Fruit fly (Drosophila melanogaster) whole organism, prepupa: ENCODE data around the gene papi.

ENCODE experiments used
- Blimp-1 ChIP-seq: fragments of 200-800 bp; sonication (Bioruptor generic); optimal IDR thresholded peaks from 3 replicates; lab custom pipeline; 2017; ENCODE audit warnings: missing biosample characterization, missing genetic modification characterization, mild to moderate bottlenecking, moderate library complexity, missing genetic modification reagents
- CG10669 ChIP-seq: fragments of 200-800 bp; sonication (Bioruptor generic); optimal IDR thresholded peaks from 3 replicates; lab custom pipeline; 2018; ENCODE audit warnings: missing biosample characterization, mild to moderate bottlenecking, missing genetic modification characterization, moderate library complexity
- CG11762 ChIP-seq: fragments of 200-800 bp; sonication (Bioruptor generic); optimal IDR thresholded peaks from 3 replicates; lab custom pipeline; 2016; ENCODE audit warnings: missing biosample characterization, missing genetic modification characterization; ENCODE audit not compliant: insufficient read depth
- CG11902 ChIP-seq: fragments of 200-800 bp; sonication (Bioruptor generic); optimal IDR thresholded peaks from 3 replicates; lab custom pipeline; 2016; ENCODE audit warnings: missing biosample characterization, missing genetic modification characterization
- CG1621 ChIP-seq: fragments of 200-800 bp; sonication (Bioruptor generic); optimal IDR thresholded peaks from 3 replicates; lab custom pipeline; 2018; ENCODE audit warnings: missing biosample characterization, mild to moderate bottlenecking, missing genetic modification characterization
- CG16779 ChIP-seq: fragments of 200-800 bp; sonication (Bioruptor generic); optimal IDR thresholded peaks from 3 replicates; lab custom pipeline; 2017; ENCODE audit warnings: missing biosample characterization, mild to moderate bottlenecking, missing genetic modification characterization
- CG3032 ChIP-seq: fragments of 200-800 bp; optimal IDR thresholded peaks from 2 replicates; lab custom pipeline; 2019; ENCODE audit warnings: missing biosample characterization, mild to moderate bottlenecking, missing genetic modification characterization, moderate library complexity
- CG32006 ChIP-seq: fragments of 200-800 bp; sonication (Bioruptor generic); optimal IDR thresholded peaks from 3 replicates; lab custom pipeline; 2017; ENCODE audit warnings: missing biosample characterization, mild to moderate bottlenecking, missing genetic modification characterization
- CG34406 ChIP-seq: fragments of 200-800 bp; sonication (Bioruptor generic); optimal IDR thresholded peaks from 3 replicates; lab custom pipeline; 2016; ENCODE audit warnings: missing biosample characterization, missing genetic modification characterization
- CG3919 ChIP-seq: fragments of 200-800 bp; sonication (Bioruptor generic); optimal IDR thresholded peaks from 3 replicates; lab custom pipeline; 2016; ENCODE audit warnings: missing biosample characterization, missing genetic modification characterization
- CG4318 ChIP-seq: fragments of 200-800 bp; sonication (Bioruptor generic); optimal IDR thresholded peaks from 3 replicates; lab custom pipeline; 2017; ENCODE audit warnings: missing biosample characterization, mild to moderate bottlenecking, missing genetic modification characterization
- CG6163 ChIP-seq: fragments of 200-800 bp; sonication (Bioruptor generic); IDR thresholded peaks from 3 replicates; pipeline ENCODE4 v1.3.6; 2022; ENCODE audit warnings: missing biosample characterization, missing genetic modification characterization
- CG6276 ChIP-seq: fragments of 200-800 bp; sonication (Bioruptor generic); optimal IDR thresholded peaks from 2 replicates; lab custom pipeline; 2017; ENCODE audit warnings: missing biosample characterization, mild to moderate bottlenecking, missing genetic modification characterization
- CG6792 ChIP-seq: fragments of 200-800 bp; sonication (Bioruptor generic); optimal IDR thresholded peaks from 3 replicates; lab custom pipeline; 2016; ENCODE audit warnings: missing biosample characterization, missing genetic modification characterization
- CG6808 ChIP-seq: fragments of 200-800 bp; sonication (Bioruptor generic); optimal IDR thresholded peaks from 3 replicates; lab custom pipeline; 2017; ENCODE audit warnings: missing biosample characterization, missing genetic modification characterization, mild to moderate bottlenecking, moderate library complexity, missing genetic modification reagents
- CG6854 ChIP-seq: fragments of 200-800 bp; sonication (Bioruptor generic); optimal IDR thresholded peaks from 2 replicates; lab custom pipeline; 2017; ENCODE audit warnings: missing biosample characterization, mild to moderate bottlenecking, missing genetic modification characterization
- CG7368 ChIP-seq: fragments of 200-800 bp; sonication (Bioruptor generic); optimal IDR thresholded peaks from 3 replicates; lab custom pipeline; 2016; ENCODE audit warnings: missing biosample characterization, missing genetic modification characterization
- CG8119 ChIP-seq: fragments of 200-800 bp; sonication (Bioruptor generic); IDR thresholded peaks from 3 replicates; pipeline ENCODE4 v1.3.6; 2022; ENCODE audit warnings: missing biosample characterization, missing genetic modification characterization
- CG8319 ChIP-seq: fragments of 200-800 bp; sonication (Bioruptor generic); optimal IDR thresholded peaks from 3 replicates; lab custom pipeline; 2016; ENCODE audit warnings: missing biosample characterization, missing genetic modification characterization
- CG8632 ChIP-seq: fragments of 200-800 bp; sonication (Bioruptor generic); optimal IDR thresholded peaks from 3 replicates; lab custom pipeline; 2016; ENCODE audit warnings: missing biosample characterization, missing genetic modification characterization
- CG9139 ChIP-seq: fragments of 200-800 bp; sonication (Bioruptor generic); optimal IDR thresholded peaks from 3 replicates; lab custom pipeline; 2017; ENCODE audit warnings: missing biosample characterization, mild to moderate bottlenecking, missing genetic modification characterization
- Eip75B ChIP-seq: fragments of 200-800 bp; sonication (Bioruptor generic); optimal IDR thresholded peaks from 3 replicates; lab custom pipeline; 2016; ENCODE audit warnings: missing biosample characterization, missing genetic modification characterization
- Eip78C ChIP-seq: fragments of 200-800 bp; sonication (Bioruptor generic); peaks from one replicate; lab custom pipeline; 2016; ENCODE audit warnings: missing biosample characterization, missing genetic modification characterization
- Eip93F ChIP-seq: fragments of 200-800 bp; sonication (Bioruptor generic); optimal IDR thresholded peaks from 2 replicates; lab custom pipeline; 2016; ENCODE audit warnings: missing biosample characterization, mild to moderate bottlenecking, missing genetic modification characterization
- Ets21C ChIP-seq: fragments of 200-800 bp; sonication (Bioruptor generic); optimal IDR thresholded peaks from 3 replicates; lab custom pipeline; 2016; ENCODE audit warnings: missing biosample characterization, missing genetic modification characterization
- Ets96B ChIP-seq: fragments of 200-800 bp; optimal IDR thresholded peaks from 2 replicates; lab custom pipeline; 2019; ENCODE audit warnings: missing biosample characterization, mild to moderate bottlenecking, missing genetic modification characterization, moderate library complexity
- Hr38 ChIP-seq: sonication (Bioruptor generic); optimal IDR thresholded peaks from 2 replicates; lab custom pipeline; 2016; ENCODE audit warnings: missing biosample characterization, missing genetic modification characterization
- Hr39 ChIP-seq: fragments of 200-800 bp; sonication (Bioruptor generic); optimal IDR thresholded peaks from 2 replicates; lab custom pipeline; 2016; ENCODE audit warnings: missing biosample characterization, missing genetic modification characterization
- Hr4 ChIP-seq: fragments of 200-800 bp; sonication (Bioruptor generic); optimal IDR thresholded peaks from 3 replicates; lab custom pipeline; 2016; ENCODE audit warnings: missing biosample characterization, missing genetic modification characterization
- Lpt ChIP-seq: fragments of 200-800 bp; sonication (Bioruptor generic); optimal IDR thresholded peaks from 3 replicates; lab custom pipeline; 2016; ENCODE audit warnings: missing biosample characterization, missing genetic modification characterization
- Met ChIP-seq: fragments of 200-800 bp; sonication (Bioruptor generic); optimal IDR thresholded peaks from 3 replicates; lab custom pipeline; 2016; ENCODE audit warnings: missing biosample characterization, missing genetic modification characterization
- OdsH ChIP-seq: fragments of 200-800 bp; sonication (Bioruptor generic); optimal IDR thresholded peaks from 3 replicates; lab custom pipeline; 2016; ENCODE audit warnings: missing biosample characterization, missing genetic modification characterization
- Sox14 ChIP-seq: fragments of 200-800 bp; sonication (Bioruptor generic); optimal IDR thresholded peaks from 3 replicates; lab custom pipeline; 2016; ENCODE audit warnings: missing biosample characterization, missing genetic modification characterization
- Sox15 ChIP-seq: fragments of 200-800 bp; sonication (Bioruptor generic); optimal IDR thresholded peaks from 3 replicates; lab custom pipeline; 2016; ENCODE audit warnings: missing biosample characterization, missing genetic modification characterization
- achi ChIP-seq: fragments of 200-800 bp; sonication (Bioruptor generic); optimal IDR thresholded peaks from 3 replicates; lab custom pipeline; 2016; ENCODE audit warnings: missing biosample characterization, missing genetic modification characterization
- acj6 ChIP-seq: fragments of 200-800 bp; sonication (Bioruptor generic); optimal IDR thresholded peaks from 3 replicates; lab custom pipeline; 2016; ENCODE audit warnings: missing biosample characterization, missing genetic modification characterization
- dac ChIP-seq: fragments of 200-800 bp; sonication (Bioruptor generic); optimal IDR thresholded peaks from 2 replicates; lab custom pipeline; 2017; ENCODE audit warnings: missing biosample characterization, mild to moderate bottlenecking, missing genetic modification characterization
- dsx ChIP-seq: fragments of 200-800 bp; optimal IDR thresholded peaks from 3 replicates; lab custom pipeline; 2019; ENCODE audit warnings: missing biosample characterization, mild to moderate bottlenecking, missing genetic modification characterization, moderate library complexity; ENCODE audit not compliant: poor library complexity, severe bottlenecking
- eg ChIP-seq: fragments of 200-800 bp; sonication (Bioruptor generic); IDR thresholded peaks from 3 replicates; pipeline ENCODE4 v1.3.6; 2022; ENCODE audit warnings: missing biosample characterization, missing genetic modification characterization
- esn ChIP-seq: fragments of 200-800 bp; sonication (Bioruptor generic); optimal IDR thresholded peaks from 2 replicates; lab custom pipeline; 2016; ENCODE audit warnings: missing biosample characterization, mild to moderate bottlenecking, missing genetic modification characterization, moderate library complexity
- fd59A ChIP-seq: fragments of 200-800 bp; sonication (Bioruptor generic); optimal IDR thresholded peaks from 2 replicates; lab custom pipeline; 2017; ENCODE audit warnings: missing biosample characterization, mild to moderate bottlenecking, missing genetic modification characterization, missing genetic modification reagents
- fd85E ChIP-seq: fragments of 200-800 bp; sonication (Bioruptor generic); optimal IDR thresholded peaks from 3 replicates; lab custom pipeline; 2016; ENCODE audit warnings: missing biosample characterization, missing genetic modification characterization
- net ChIP-seq: fragments of 200-800 bp; sonication (Bioruptor generic); optimal IDR thresholded peaks from 3 replicates; lab custom pipeline; 2016; ENCODE audit warnings: missing biosample characterization, missing genetic modification characterization
- pdm3 ChIP-seq: fragments of 200-800 bp; sonication (Bioruptor generic); optimal IDR thresholded peaks from 3 replicates; lab custom pipeline; 2016; ENCODE audit warnings: missing biosample characterization, missing genetic modification characterization
- svp ChIP-seq: fragments of 200-800 bp; sonication (Bioruptor generic); peaks from one replicate; lab custom pipeline; 2016; ENCODE audit warnings: missing biosample characterization, missing genetic modification characterization
- topi ChIP-seq: fragments of 200-800 bp; sonication (Bioruptor generic); optimal IDR thresholded peaks from 3 replicates; lab custom pipeline; 2016; ENCODE audit warnings: missing biosample characterization, missing genetic modification characterization
- vri ChIP-seq: fragments of 200-800 bp; sonication (Bioruptor generic); optimal IDR thresholded peaks from 3 replicates; lab custom pipeline; 2016; ENCODE audit warnings: missing biosample characterization, mild to moderate bottlenecking, missing genetic modification characterization

The papi gene

dm6 chr2L:2222377-2222776 is 1.8 kb downstream of the papi start (continued):
- TF ChIP-seq CG16779: no peak
- TF ChIP-seq vri (GFP tag; lab: Kevin White, UChicago): no peak
- no peak for TF ChIP-seq fd59A (GFP tag; lab: Kevin White, UChicago)
- TF ChIP-seq CG3032 (tag; lab: Kevin White, UChicago): no peak
- TF ChIP-seq CG8632: no peak
- TF ChIP-seq Sox15: no peak
- TF ChIP-seq Lpt (GFP tag; lab: Kevin White, UChicago): no peak
- TF ChIP-seq CG6163 (GFP tag; lab: Robert Waterston, UW): peak; percentile 41; the same call in 1 of the 3 replicates
- no peak for TF ChIP-seq CG6792 (GFP tag; lab: Kevin White, UChicago)
- no peak for TF ChIP-seq esn (GFP tag; lab: Kevin White, UChicago)
- TF ChIP-seq Hr4 (GFP tag; lab: Kevin White, UChicago): no peak
- TF ChIP-seq Blimp-1 (GFP tag; lab: Kevin White, UChicago): no peak
- TF ChIP-seq Met (GFP tag; lab: Kevin White, UChicago): no peak
- TF ChIP-seq pdm3 (GFP tag; lab: Kevin White, UChicago): peak; percentile 10
- TF ChIP-seq Eip75B (GFP tag; lab: Kevin White, UChicago): no peak
- TF ChIP-seq CG8119 (GFP tag; lab: Robert Waterston, UW): peak; percentile 48; the same call in 1 of the 3 replicates
- TF ChIP-seq dsx (GFP tag; lab: Kevin White, UChicago): peak; percentile 8
- TF ChIP-seq Hr38 (GFP tag; lab: Kevin White, UChicago): no peak
- no peak for TF ChIP-seq CG8319 (GFP tag; lab: Kevin White, UChicago)
- TF ChIP-seq CG7368 (GFP tag; lab: Kevin White, UChicago): no peak
- TF ChIP-seq Eip93F (GFP tag; lab: Kevin White, UChicago): no peak
- TF ChIP-seq Ets96B (tag; lab: Kevin White, UChicago): no peak
- TF ChIP-seq eg (GFP tag; lab: Robert Waterston, UW): 0 out of 3 replicates have a peak, but pooled peaks have one; percentile 38
- TF ChIP-seq CG11902: no peak
- TF ChIP-seq Sox14 (GFP tag; lab: Kevin White, UChicago): no peak
- TF ChIP-seq dac: no peak
- TF ChIP-seq Ets21C: no peak
- no peak for TF ChIP-seq CG34406
- no peak for TF ChIP-seq CG6808 (GFP tag; lab: Kevin White, UChicago)

dm6 chr2L:2226259-2227121 is 5.9 kb downstream of the papi start, which contains the start of the genes CG15387 and sau:
Gene CG15387 (minus strand): TSS chr2L:2226294.
Gene sau (plus strand): TSS chr2L:2226342.
- peak; percentile 43 for TF ChIP-seq CG9139 (GFP tag; lab: Kevin White, UChicago)
- TF ChIP-seq Hr38 (GFP tag; lab: Kevin White, UChicago): peak; percentile 72
- TF ChIP-seq topi: peak; percentile 90
- TF ChIP-seq CG6163 (GFP tag; lab: Robert Waterston, UW): peak; percentile 83
- peak; percentile 52 for TF ChIP-seq CG1621 (tag; lab: Kevin White, UChicago)
- TF ChIP-seq Eip93F (GFP tag; lab: Kevin White, UChicago): peak; percentile 27
- TF ChIP-seq CG16779: peak; percentile 2
- TF ChIP-seq esn (GFP tag; lab: Kevin White, UChicago): peak; percentile 93
- peak; percentile 48 for TF ChIP-seq CG11762 (GFP tag; lab: Kevin White, UChicago)
- peak; percentile 42 for TF ChIP-seq Lpt (GFP tag; lab: Kevin White, UChicago)
- peak; percentile 59 for TF ChIP-seq fd85E (GFP tag; lab: Kevin White, UChicago)
- TF ChIP-seq fd59A (GFP tag; lab: Kevin White, UChicago): peak; percentile 67
- TF ChIP-seq CG8632: peak; percentile 74
- TF ChIP-seq Eip78C (GFP tag; lab: Kevin White, UChicago): peak; percentile 95
- TF ChIP-seq acj6 (GFP tag; lab: Kevin White, UChicago): peak; percentile 90
- peak; percentile 69 for TF ChIP-seq CG32006 (GFP tag; lab: Kevin White, UChicago)
- peak; percentile 90 for TF ChIP-seq OdsH (GFP tag; lab: Kevin White, UChicago)
- TF ChIP-seq CG6854 (GFP tag; lab: Kevin White, UChicago): peak; percentile 39
- peak; percentile 90 for TF ChIP-seq Met (GFP tag; lab: Kevin White, UChicago)
- TF ChIP-seq CG3919: peak; percentile 87
- TF ChIP-seq CG3032 (tag; lab: Kevin White, UChicago): peak; percentile 84
- peak; percentile 94 for TF ChIP-seq svp
- TF ChIP-seq net (GFP tag; lab: Kevin White, UChicago): peak; percentile 80
- peak; percentile 34 for TF ChIP-seq CG6276
- peak; percentile 93 for TF ChIP-seq Hr39 (GFP tag; lab: Kevin White, UChicago)
- peak; percentile 82 for TF ChIP-seq achi (GFP tag; lab: Kevin White, UChicago)
- TF ChIP-seq Blimp-1 (GFP tag; lab: Kevin White, UChicago): peak; percentile 64
- peak; percentile 81 for TF ChIP-seq dsx (GFP tag; lab: Kevin White, UChicago)
- peak; percentile 21 for TF ChIP-seq CG4318 (GFP tag; lab: Kevin White, UChicago)
- peak; percentile 81 for TF ChIP-seq CG34406
- TF ChIP-seq CG10669 (GFP tag; lab: Kevin White, UChicago): peak; percentile 79
